Worm (Caenorhabditis elegans): ENCODE data around the gene Y97E10AL.1.

DNA sequence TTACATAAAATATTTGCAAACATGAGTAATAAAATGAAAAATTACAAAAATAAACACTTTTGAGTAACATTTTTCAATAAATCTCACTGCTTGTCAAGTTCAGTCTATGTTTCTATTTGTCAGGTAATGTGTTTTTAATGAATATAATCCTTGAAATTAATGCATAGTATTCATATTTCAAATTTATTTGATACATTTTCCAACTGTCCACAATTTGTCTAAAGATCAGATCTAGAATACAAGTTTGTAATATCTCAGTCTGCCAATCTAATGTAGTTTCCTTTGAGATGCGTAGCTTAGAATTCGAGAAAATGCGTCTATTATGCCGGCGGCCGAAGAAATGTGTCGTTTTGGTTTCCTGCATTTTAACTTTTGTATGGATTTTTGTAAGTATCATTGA lies 42.4 kb upstream of the Y97E10AL.1 start, which contains the start of gene Y97E10B.1:
- TF ChIP-seq W03F9.2 (tag; optimal IDR thresholded peaks at IDR 0.05), result no peak
- no peak for TF ChIP-seq him-1 (tag; optimal IDR thresholded peaks at IDR 0.05)
- no peak for TF ChIP-seq dao-5 (tag; optimal IDR thresholded peaks at IDR 0.05)

Measured in whole organism, L4/young adult.